Worm (Caenorhabditis elegans): ENCODE data around the gene T01H3.5.
A peak's percentile ranks its signal among the peaks of the same experiment; 100 is the strongest.

Gene T01H3.5

DNA sequence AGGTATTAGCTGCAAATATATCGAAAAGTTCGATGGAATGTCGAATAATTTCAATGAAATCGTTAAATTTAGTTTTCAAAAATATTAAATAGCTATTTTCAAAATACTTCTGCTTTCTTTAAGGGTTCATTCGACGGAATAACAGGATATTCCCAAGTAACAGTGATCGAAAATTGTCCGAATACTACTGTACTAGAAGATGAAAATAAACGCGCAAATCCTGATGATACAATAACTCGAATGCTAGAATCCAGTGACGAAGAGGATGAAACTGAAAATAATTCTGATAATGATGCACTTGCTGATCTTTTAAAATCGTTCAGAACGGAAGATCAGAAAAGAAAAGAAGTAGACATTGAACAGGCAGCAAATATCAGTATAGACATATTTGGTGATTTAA is 21.3 kb downstream of the T01H3.5 start:
- no peak for TF ChIP-seq peb-1 (tag; optimal IDR thresholded peaks at IDR 0.05)
- no peak for TF ChIP-seq lin-13 (GFP tag; optimal IDR thresholded peaks at IDR 0.05)
- TF ChIP-seq elt-3 (tag; optimal IDR thresholded peaks at IDR 0.05) = no peak
- no peak for TF ChIP-seq unc-55 (GFP tag; optimal IDR thresholded peaks at IDR 0.05)
- TF ChIP-seq unc-62 (GFP tag; optimal IDR thresholded peaks at IDR 0.05) = no peak
- no peak for TF ChIP-seq crh-2 (tag; optimal IDR thresholded peaks at IDR 0.05)
- no peak for TF ChIP-seq nhr-6 (tag; optimal IDR thresholded peaks at IDR 0.05)
- TF ChIP-seq F13H6.1 (tag; optimal IDR thresholded peaks at IDR 0.05) = no peak
- TF ChIP-seq ceh-82 (tag; optimal IDR thresholded peaks at IDR 0.05) = no peak
- TF ChIP-seq skn-1 (tag; optimal IDR thresholded peaks at IDR 0.05) = no peak
- no peak for TF ChIP-seq mab-5 (tag; optimal IDR thresholded peaks at IDR 0.05)
- no peak for TF ChIP-seq snpc-4 (tag; optimal IDR thresholded peaks at IDR 0.05)
- TF ChIP-seq lsy-2 (tag; optimal IDR thresholded peaks at IDR 0.05) = no peak
- TF ChIP-seq zag-1 (tag; optimal IDR thresholded peaks at IDR 0.05) = no peak
- no peak for TF ChIP-seq nhr-12 (tag; optimal IDR thresholded peaks at IDR 0.05)
- TF ChIP-seq mdl-1 (tag; optimal IDR thresholded peaks at IDR 0.05) = no peak
- TF ChIP-seq Y55F3AM.14 (GFP tag; optimal IDR thresholded peaks at IDR 0.05) = no peak
- TF ChIP-seq nhr-23 (tag; optimal IDR thresholded peaks at IDR 0.05) = no peak

- TF ChIP-seq snpc-4 (tag; optimal IDR thresholded peaks at IDR 0.05) (no peak), unc-39 (tag; optimal IDR thresholded peaks at IDR 0.05) (no peak), zag-1 (tag; optimal IDR thresholded peaks at IDR 0.05) (no peak), blmp-1 (tag; optimal IDR thresholded peaks at IDR 0.05; ENCODE audit: insufficient read depth) (no peak), unc-62 (GFP tag; optimal IDR thresholded peaks at IDR 0.05) (no peak)
These were observed 22.6 kb downstream of the T01H3.5 start for ce11 chrII:7901990-7902389.

DNA sequence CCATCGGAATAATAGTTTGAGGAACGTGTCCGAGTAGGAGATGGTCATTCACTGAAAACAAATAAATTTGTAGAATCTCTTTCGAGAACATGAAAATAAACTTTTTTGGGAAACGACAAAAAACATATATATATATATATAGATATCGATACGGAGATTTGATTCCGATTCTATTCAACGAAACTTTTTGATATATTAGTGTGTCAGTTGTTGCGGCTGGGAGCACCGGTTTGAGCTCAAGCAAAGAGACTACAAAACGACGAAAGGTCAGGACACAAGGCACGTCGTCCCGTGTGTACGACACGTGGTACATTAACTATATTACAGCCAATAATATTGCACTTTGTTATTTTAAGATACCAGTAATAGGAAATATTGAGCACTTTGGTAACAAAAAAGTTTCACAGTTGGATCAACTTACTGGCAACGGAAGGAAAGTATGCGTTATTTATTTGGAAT is 28.2 kb downstream of the T01H3.5 start, which contains the start of gene best-23:
TSS of gene best-23 (minus strand) at position 51 of the 459 bp plus-strand sequence.
- TF ChIP-seq ztf-1 (GFP tag; conservative IDR thresholded peaks at IDR 0.05) = no peak
- peak; percentile 3 for TF ChIP-seq sem-4 (tag; optimal IDR thresholded peaks at IDR 0.05)
- TF ChIP-seq zag-1 (tag; optimal IDR thresholded peaks at IDR 0.05) = no peak
- TF ChIP-seq elt-3 (tag; optimal IDR thresholded peaks at IDR 0.05) = no peak
- TF ChIP-seq C34F6.9 (tag; optimal IDR thresholded peaks at IDR 0.05) = peak; percentile 28
- peak in 1 of 2 experiments; percentile 28 for TF ChIP-seq lsy-2 (tag; optimal IDR thresholded peaks at IDR 0.05)
- no peak for TF ChIP-seq nhr-12 (tag; optimal IDR thresholded peaks at IDR 0.05)
- peak; percentile 29 for TF ChIP-seq sma-9 (GFP tag; optimal IDR thresholded peaks at IDR 0.05)
- no peak for TF ChIP-seq sma-9 (tag; optimal IDR thresholded peaks at IDR 0.05)

- TF ChIP-seq mab-5 (tag; optimal IDR thresholded peaks at IDR 0.05) (no peak), skn-1 (tag; optimal IDR thresholded peaks at IDR 0.05) (no peak), alr-1 (tag; optimal IDR thresholded peaks at IDR 0.05) (no peak), nhr-21 (tag; optimal IDR thresholded peaks at IDR 0.05) (no peak), nhr-25 (tag; optimal IDR thresholded peaks at IDR 0.05) (no peak), mbf-1 (tag; optimal IDR thresholded peaks at IDR 0.05) (no peak), ceh-82 (tag; optimal IDR thresholded peaks at IDR 0.05) (no peak), C34F6.9 (tag; optimal IDR thresholded peaks at IDR 0.05) (no peak), sma-9 (GFP tag; optimal IDR thresholded peaks at IDR 0.05) (no peak), sma-9 (tag; optimal IDR thresholded peaks at IDR 0.05) (no peak), R02D3.7 (tag; optimal IDR thresholded peaks at IDR 0.05) (no peak), elt-1 (tag; optimal IDR thresholded peaks at IDR 0.05) (no peak), unc-55 (GFP tag; optimal IDR thresholded peaks at IDR 0.05) (no peak), peb-1 (tag; optimal IDR thresholded peaks at IDR 0.05) (no peak), nhr-11 (tag; optimal IDR thresholded peaks at IDR 0.05) (no peak), nhr-237 (tag; optimal IDR thresholded peaks at IDR 0.05) (no peak)
These were observed 31.6 kb downstream of the T01H3.5 start, which contains the start of gene ZK675.4 for ce11 chrII:7911015-7911414. Gene ZK675.4 (plus strand): TSS chrII:7911315.

DNA sequence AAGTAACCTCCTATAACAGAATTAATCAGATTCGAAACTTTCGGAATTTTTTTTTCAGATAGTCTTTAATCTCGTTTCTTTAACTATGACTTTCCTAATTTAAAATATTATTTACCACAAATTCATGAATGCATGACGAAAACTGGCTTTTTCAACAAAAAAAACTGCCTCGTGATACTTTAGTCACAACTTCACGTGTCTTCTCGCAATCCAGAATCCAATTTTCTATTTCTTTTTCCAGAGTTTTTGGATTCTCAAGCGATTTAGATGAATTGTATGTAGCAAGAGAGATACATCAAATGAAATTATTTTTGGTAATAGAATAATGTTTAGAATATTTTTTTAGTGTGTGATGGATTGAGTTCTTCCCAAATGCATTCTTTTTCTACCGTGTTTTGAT is 40.8 kb downstream of the T01H3.5 start:
- TF ChIP-seq peb-1 (tag; optimal IDR thresholded peaks at IDR 0.05) (no peak), unc-55 (GFP tag; optimal IDR thresholded peaks at IDR 0.05) (peak; percentile 25), C34F6.9 (tag; optimal IDR thresholded peaks at IDR 0.05) (peak; percentile 24), zag-1 (tag; optimal IDR thresholded peaks at IDR 0.05) (no peak), nhr-25 (tag; optimal IDR thresholded peaks at IDR 0.05) (no peak), nhr-77 (tag; optimal IDR thresholded peaks at IDR 0.05) (no peak)

Data from whole organism, L2 larva.